Comparison of ENCODE assay signal across 3 fruit fly cellular contexts in genomic region chr3R:11200885-11201421, dm6.
TF ChIP-seq lines count a peak whose summit lies in the region.

No protein-coding gene starts in this region.

TF ChIP-seq in whole organism, embryonic, 481 proteins besides CTCF, POLR2A, EP300 and RAD21 (continued from another document and continues in another):
- peak; percentile 56 for TF ChIP-seq CG18619 (GFP tag; optimal IDR thresholded peaks at IDR 0.05; lab: Kevin White, UChicago)
- no peak for TF ChIP-seq zf30C (GFP tag; optimal IDR thresholded peaks at IDR 0.05; lab: Kevin White, UChicago)
- TF ChIP-seq CG17186 (GFP tag; optimal IDR thresholded peaks at IDR 0.05; lab: Kevin White, UChicago): no peak
- peak; percentile 50 for TF ChIP-seq HLH3B (GFP tag; IDR thresholded peaks at IDR 0.05; lab: Robert Waterston, UW)
- peak; percentile 76 for TF ChIP-seq CG15269 (tag; optimal IDR thresholded peaks at IDR 0.05; lab: Kevin White, UChicago)
- no peak for TF ChIP-seq Dp (GFP tag; optimal IDR thresholded peaks at IDR 0.05; lab: Kevin White, UChicago)
- peak; percentile 5 for TF ChIP-seq tin (GFP tag; optimal IDR thresholded peaks at IDR 0.05; lab: Kevin White, UChicago)
- no peak for TF ChIP-seq tx (GFP tag; optimal IDR thresholded peaks at IDR 0.05; lab: Kevin White, UChicago)
- TF ChIP-seq HLH4C (GFP tag; IDR thresholded peaks at IDR 0.05; lab: Robert Waterston, UW; ENCODE audit: partially characterized antibody): peak; percentile 42; the same call in 1 of the 3 replicates
- TF ChIP-seq CG7357 (GFP tag; IDR thresholded peaks at IDR 0.05; lab: Robert Waterston, UW): peak; percentile 40; the same call in 1 of the 3 replicates
- peak; percentile 7 for TF ChIP-seq CG15011 (GFP tag; optimal IDR thresholded peaks at IDR 0.05; lab: Kevin White, UChicago)
- peak; percentile 13 for TF ChIP-seq NK7.1 (GFP tag; optimal IDR thresholded peaks at IDR 0.05; lab: Kevin White, UChicago)
- no peak for TF ChIP-seq p53 (GFP tag; optimal IDR thresholded peaks at IDR 0.05; lab: Kevin White, UChicago)
- no peak for TF ChIP-seq pb (GFP tag; optimal IDR thresholded peaks at IDR 0.05; lab: Kevin White, UChicago)
- peak; percentile 54 for TF ChIP-seq CG31224 (GFP tag; IDR thresholded peaks at IDR 0.05; lab: Robert Waterston, UW)
- TF ChIP-seq pum (GFP tag; optimal IDR thresholded peaks at IDR 0.05; lab: Kevin White, UChicago): no peak
- no peak; the same call in 1 of the 2 replicates for TF ChIP-seq CG31441 (GFP tag; IDR thresholded peaks at IDR 0.05; lab: Robert Waterston, UW)
- no peak for TF ChIP-seq slp2 (GFP tag; optimal IDR thresholded peaks at IDR 0.05; lab: Kevin White, UChicago)
- peak; percentile 15 for TF ChIP-seq fd3F (GFP tag; optimal IDR thresholded peaks at IDR 0.05; lab: Kevin White, UChicago)
- no peak for TF ChIP-seq CG18011 (GFP tag; optimal IDR thresholded peaks at IDR 0.05; lab: Kevin White, UChicago)
- TF ChIP-seq CG42726 (GFP tag; IDR thresholded peaks at IDR 0.05; lab: Robert Waterston, UW; ENCODE audit: partially characterized antibody): no peak
- TF ChIP-seq H2.0 (GFP tag; IDR thresholded peaks at IDR 0.05; lab: Robert Waterston, UW): peak; percentile 47
- peak; percentile 14 for TF ChIP-seq CG2116 (GFP tag; optimal IDR thresholded peaks at IDR 0.05; lab: Kevin White, UChicago)
- TF ChIP-seq aop (GFP tag; IDR thresholded peaks at IDR 0.05; lab: Robert Waterston, UW): no peak
- TF ChIP-seq Bgb (GFP tag; IDR thresholded peaks at IDR 0.05; lab: Robert Waterston, UW; ENCODE audit: partially characterized antibody): no peak
- peak; percentile 76 for TF ChIP-seq CG11504 (tag; optimal IDR thresholded peaks at IDR 0.05; lab: Kevin White, UChicago)
- no peak for TF ChIP-seq CG6254 (GFP tag; optimal IDR thresholded peaks at IDR 0.05; lab: Kevin White, UChicago)
- TF ChIP-seq Taf1 (GFP tag; IDR thresholded peaks at IDR 0.05; lab: Robert Waterston, UW): no peak
- no peak for TF ChIP-seq CG4730 (GFP tag; IDR thresholded peaks at IDR 0.05; lab: Robert Waterston, UW)
- TF ChIP-seq CG6175 (GFP tag; IDR thresholded peaks at IDR 0.05; lab: Robert Waterston, UW): 0 out of 3 replicates have a peak, but pooled peaks have one; percentile 50
- no peak for TF ChIP-seq CG13894 (tag; optimal IDR thresholded peaks at IDR 0.05; lab: Kevin White, UChicago)
- peak; percentile 73 for TF ChIP-seq Oli (tag; optimal IDR thresholded peaks at IDR 0.05; lab: Kevin White, UChicago)
- peak; percentile 70 for TF ChIP-seq Hmr (GFP tag; optimal IDR thresholded peaks at IDR 0.05; lab: Kevin White, UChicago)
- TF ChIP-seq pzg (GFP tag; optimal IDR thresholded peaks at IDR 0.05; lab: Kevin White, UChicago): no peak
- TF ChIP-seq Poxn (GFP tag; IDR thresholded peaks at IDR 0.05; lab: Robert Waterston, UW): no peak
- TF ChIP-seq ewg (GFP tag; optimal IDR thresholded peaks at IDR 0.05; lab: Kevin White, UChicago): no peak
- TF ChIP-seq CG5180 (GFP tag; optimal IDR thresholded peaks at IDR 0.05; lab: Kevin White, UChicago): no peak
- TF ChIP-seq CG17359 (tag; optimal IDR thresholded peaks at IDR 0.05; lab: Kevin White, UChicago): peak; percentile 55
- no peak for TF ChIP-seq CG10431 (GFP tag; optimal IDR thresholded peaks at IDR 0.05; lab: Kevin White, UChicago)
- no peak for TF ChIP-seq chif (GFP tag; optimal IDR thresholded peaks at IDR 0.05; lab: Kevin White, UChicago)
- peak; percentile 19; the same call in 1 of the 2 replicates for TF ChIP-seq E2f2 (GFP tag; IDR thresholded peaks at IDR 0.05; lab: Robert Waterston, UW)
- TF ChIP-seq grn (GFP tag; optimal IDR thresholded peaks at IDR 0.05; lab: Kevin White, UChicago): peak; percentile 4
- TF ChIP-seq CG3838 (GFP tag; optimal IDR thresholded peaks at IDR 0.05; lab: Kevin White, UChicago): no peak
- no peak for TF ChIP-seq fu2 (GFP tag; optimal IDR thresholded peaks at IDR 0.05; lab: Kevin White, UChicago)

TF ChIP-seq in whole organism, prepupa, 60 proteins besides CTCF, POLR2A, EP300 and RAD21 (continued from another document):
- TF ChIP-seq cyc (GFP tag; optimal IDR thresholded peaks at IDR 0.05; lab: Kevin White, UChicago) (peak; percentile 53), Eip75B (GFP tag; optimal IDR thresholded peaks at IDR 0.05; lab: Kevin White, UChicago) (peak; percentile 48), CG3032 (tag; optimal IDR thresholded peaks at IDR 0.05; lab: Kevin White, UChicago) (peak; percentile 37), Met (GFP tag; optimal IDR thresholded peaks at IDR 0.05; lab: Kevin White, UChicago) (peak; percentile 68), pdm3 (GFP tag; optimal IDR thresholded peaks at IDR 0.05; lab: Kevin White, UChicago) (peak; percentile 70), eg (GFP tag; IDR thresholded peaks at IDR 0.05; lab: Robert Waterston, UW) (peak; percentile 61), CG16779 (tag; optimal IDR thresholded peaks at IDR 0.05; lab: Kevin White, UChicago) (peak; percentile 47), Eip93F (GFP tag; optimal IDR thresholded peaks at IDR 0.05; lab: Kevin White, UChicago) (peak; percentile 74), CG4318 (GFP tag; optimal IDR thresholded peaks at IDR 0.05; lab: Kevin White, UChicago) (no peak), CG6792 (GFP tag; optimal IDR thresholded peaks at IDR 0.05; lab: Kevin White, UChicago) (peak; percentile 47), CG32006 (GFP tag; optimal IDR thresholded peaks at IDR 0.05; lab: Kevin White, UChicago) (peak; percentile 71), fd85E (GFP tag; optimal IDR thresholded peaks at IDR 0.05; lab: Kevin White, UChicago) (no peak), CG6276 (GFP tag; optimal IDR thresholded peaks at IDR 0.05; lab: Kevin White, UChicago) (peak; percentile 42), CG11294 (GFP tag; IDR thresholded peaks at IDR 0.05; lab: Robert Waterston, UW) (no peak), CG34406 (GFP tag; optimal IDR thresholded peaks at IDR 0.05; lab: Kevin White, UChicago) (peak; percentile 66), CG10631 (GFP tag; optimal IDR thresholded peaks at IDR 0.05; lab: Kevin White, UChicago) (peak; percentile 62), achi (GFP tag; optimal IDR thresholded peaks at IDR 0.05; lab: Kevin White, UChicago) (peak; percentile 59), topi (GFP tag; optimal IDR thresholded peaks at IDR 0.05; lab: Kevin White, UChicago) (peak; percentile 68), Gug (GFP tag; IDR thresholded peaks at IDR 0.05; lab: Robert Waterston, UW) (0 out of 2 replicates have a peak, but pooled peaks have one; percentile 34), acj6 (GFP tag; optimal IDR thresholded peaks at IDR 0.05; lab: Kevin White, UChicago) (peak; percentile 74), ss (GFP tag; optimal IDR thresholded peaks at IDR 0.05; lab: Kevin White, UChicago) (peak; percentile 23 to 62), Blimp-1 (GFP tag; optimal IDR thresholded peaks at IDR 0.05; lab: Kevin White, UChicago) (no peak), Hr4 (GFP tag; optimal IDR thresholded peaks at IDR 0.05; lab: Kevin White, UChicago) (peak; percentile 61), Ets96B (tag; optimal IDR thresholded peaks at IDR 0.05; lab: Kevin White, UChicago) (peak; percentile 55), CG7368 (GFP tag; optimal IDR thresholded peaks at IDR 0.05; lab: Kevin White, UChicago) (peak; percentile 53), dac (GFP tag; optimal IDR thresholded peaks at IDR 0.05; lab: Kevin White, UChicago) (no peak), CG10669 (GFP tag; optimal IDR thresholded peaks at IDR 0.05; lab: Kevin White, UChicago) (peak; percentile 28), net (GFP tag; optimal IDR thresholded peaks at IDR 0.05; lab: Kevin White, UChicago) (peak; percentile 68), vri (GFP tag; optimal IDR thresholded peaks at IDR 0.05; lab: Kevin White, UChicago) (peak; percentile 98), Sox14 (GFP tag; optimal IDR thresholded peaks at IDR 0.05; lab: Kevin White, UChicago) (peak; percentile 44), Eip78C (GFP tag; lab: Kevin White, UChicago) (peak; percentile 79), CG11902 (GFP tag; optimal IDR thresholded peaks at IDR 0.05; lab: Kevin White, UChicago) (peak; percentile 42), CG1621 (tag; optimal IDR thresholded peaks at IDR 0.05; lab: Kevin White, UChicago) (no peak), OdsH (GFP tag; optimal IDR thresholded peaks at IDR 0.05; lab: Kevin White, UChicago) (peak; percentile 74), CG3919 (GFP tag; optimal IDR thresholded peaks at IDR 0.05; lab: Kevin White, UChicago) (peak; percentile 58), CG6854 (GFP tag; optimal IDR thresholded peaks at IDR 0.05; lab: Kevin White, UChicago) (no peak), CG6163 (GFP tag; IDR thresholded peaks at IDR 0.05; lab: Robert Waterston, UW) (peak; percentile 71; the same call in 1 of the 3 replicates), Hr38 (GFP tag; optimal IDR thresholded peaks at IDR 0.05; lab: Kevin White, UChicago) (no peak), Ets21C (GFP tag; optimal IDR thresholded peaks at IDR 0.05; lab: Kevin White, UChicago) (no peak)

TF ChIP-seq in whole organism, wandering third instar larva, 38 proteins besides CTCF, POLR2A, EP300 and RAD21 (continued from another document):
- TF ChIP-seq dsf (GFP tag; optimal IDR thresholded peaks at IDR 0.05; lab: Kevin White, UChicago; ENCODE audit: borderline replicate concordance) (no peak), CG9705 (GFP tag; optimal IDR thresholded peaks at IDR 0.05; lab: Kevin White, UChicago) (no peak), Jra (GFP tag; optimal IDR thresholded peaks at IDR 0.05; lab: Kevin White, UChicago) (no peak), Dif (GFP tag; optimal IDR thresholded peaks at IDR 0.05; lab: Kevin White, UChicago; ENCODE audit: partially characterized antibody) (no peak), sv (GFP tag; optimal IDR thresholded peaks at IDR 0.05; lab: Kevin White, UChicago) (peak; percentile 39), GATAd (GFP tag; optimal IDR thresholded peaks at IDR 0.05; lab: Kevin White, UChicago) (no peak), Hr83 (GFP tag; optimal IDR thresholded peaks at IDR 0.05; lab: Kevin White, UChicago; ENCODE audit: poor library complexity, severe bottlenecking) (no peak), h (GFP tag; optimal IDR thresholded peaks at IDR 0.05; lab: Kevin White, UChicago) (peak; percentile 85), brk (GFP tag; optimal IDR thresholded peaks at IDR 0.05; lab: Kevin White, UChicago) (peak; percentile 86)
